Fruit fly (Drosophila melanogaster) whole organism, embryonic: ENCODE results near the gene FucTA.

Source experiments
- Blimp-1 ChIP-seq: fragments of 200-800 bp; sonication (Bioruptor generic); optimal IDR thresholded peaks from 3 replicates; lab custom pipeline; 2018; ENCODE audit warnings: missing biosample characterization, missing genetic modification characterization, mild to moderate bottlenecking, moderate library complexity, missing genetic modification reagents
- CG10274 ChIP-seq: fragments of 200-800 bp; sonication (Bioruptor generic); optimal IDR thresholded peaks from 3 replicates; lab custom pipeline; 2017; ENCODE audit warnings: missing biosample characterization, mild to moderate bottlenecking, missing genetic modification characterization
- CG10565 ChIP-seq: fragments of 200-800 bp; sonication (Bioruptor generic); optimal IDR thresholded peaks from 3 replicates; lab custom pipeline; 2016; ENCODE audit warnings: missing biosample characterization, mild to moderate bottlenecking, missing genetic modification characterization
- CG11456 ChIP-seq: fragments of 200-800 bp; sonication (Bioruptor generic); IDR thresholded peaks from 3 replicates; pipeline ENCODE4 v1.3.6; 2022; ENCODE audit warnings: missing biosample characterization, missing genetic modification characterization
- CG1233 ChIP-seq: fragments of 200-800 bp; sonication (Bioruptor generic); optimal IDR thresholded peaks from 4 replicates; lab custom pipeline; 2018; ENCODE audit warnings: missing biosample characterization, mild to moderate bottlenecking, missing genetic modification characterization
- CG12659 ChIP-seq: fragments of 200-800 bp; sonication (Bioruptor generic); optimal IDR thresholded peaks from 3 replicates; lab custom pipeline; 2017; ENCODE audit warnings: mild to moderate bottlenecking, missing biosample characterization, missing genetic modification reagents, missing genetic modification characterization
- CG13424 ChIP-seq: fragments of 200-800 bp; sonication (Bioruptor generic); optimal IDR thresholded peaks from 2 replicates; lab custom pipeline; 2019; ENCODE audit warnings: missing biosample characterization, mild to moderate bottlenecking, missing genetic modification characterization, moderate library complexity
- CG2120 ChIP-seq: fragments of 200-800 bp; sonication (Bioruptor generic); optimal IDR thresholded peaks from 3 replicates; lab custom pipeline; 2016; ENCODE audit warnings: missing biosample characterization, missing genetic modification characterization
- CG31365 ChIP-seq: fragments of 200-800 bp; sonication (Bioruptor generic); optimal IDR thresholded peaks from 2 replicates; lab custom pipeline; 2018; ENCODE audit warnings: missing biosample characterization, mild to moderate bottlenecking, missing genetic modification characterization
- CG3163 ChIP-seq: fragments of 200-800 bp; sonication (Bioruptor generic); optimal IDR thresholded peaks from 3 replicates; lab custom pipeline; 2016; ENCODE audit warnings: missing biosample characterization, missing genetic modification characterization
- CG32772 ChIP-seq: fragments of 200-800 bp; sonication (Bioruptor generic); IDR thresholded peaks from 2 replicates; pipeline ENCODE4 v1.3.6; 2022; ENCODE audit warnings: missing biosample characterization, missing genetic modification characterization
- CG34224 ChIP-seq: fragments of 200-800 bp; sonication (Bioruptor generic); IDR thresholded peaks from 3 replicates; pipeline ENCODE4 v1.3.6; 2022; ENCODE audit warnings: missing biosample characterization, missing genetic modification characterization; ENCODE audit not compliant: partially characterized antibody
- CG4424 ChIP-seq: fragments of 200-800 bp; sonication (Bioruptor generic); optimal IDR thresholded peaks from 3 replicates; lab custom pipeline; 2016; ENCODE audit warnings: missing biosample characterization, missing genetic modification characterization
- CG6254 ChIP-seq: fragments of 200-800 bp; sonication (Bioruptor generic); optimal IDR thresholded peaks from 3 replicates; lab custom pipeline; 2017; ENCODE audit warnings: mild to moderate bottlenecking, missing biosample characterization, missing genetic modification reagents, missing genetic modification characterization
- CG6654 ChIP-seq: fragments of 200-800 bp; sonication (Bioruptor generic); optimal IDR thresholded peaks from 2 replicates; lab custom pipeline; 2017; ENCODE audit warnings: missing biosample characterization, mild to moderate bottlenecking, missing genetic modification characterization
- CG8944 ChIP-seq: fragments of 200-800 bp; sonication (Bioruptor generic); optimal IDR thresholded peaks from 3 replicates; lab custom pipeline; 2016; ENCODE audit warnings: missing biosample characterization, missing genetic modification characterization
- CG9215 ChIP-seq: fragments of 200-800 bp; sonication (Bioruptor generic); IDR thresholded peaks from 2 replicates; pipeline ENCODE4 v1.3.6; 2022; ENCODE audit warnings: missing biosample characterization, missing genetic modification characterization
- CoRest ChIP-seq: fragments of 200-800 bp; sonication (Bioruptor generic); optimal IDR thresholded peaks from 3 replicates; lab custom pipeline; 2018; ENCODE audit warnings: missing biosample characterization, mild to moderate bottlenecking, missing genetic modification characterization, moderate library complexity
- Deaf1 ChIP-seq: fragments of 200-800 bp; optimal IDR thresholded peaks from 3 replicates; lab custom pipeline; 2019; ENCODE audit warnings: missing biosample characterization, mild to moderate bottlenecking, missing genetic modification characterization, moderate library complexity
- Dip3 ChIP-seq: fragments of 200-800 bp; sonication (Bioruptor generic); optimal IDR thresholded peaks from 3 replicates; lab custom pipeline; 2016; ENCODE audit warnings: missing biosample characterization, missing genetic modification characterization
- Dp ChIP-seq: fragments of 200-800 bp; sonication (Bioruptor generic); optimal IDR thresholded peaks from 2 replicates; lab custom pipeline; 2018; ENCODE audit warnings: missing biosample characterization, mild to moderate bottlenecking, missing genetic modification characterization, moderate library complexity
- E2f2 ChIP-seq: fragments of 200-800 bp; sonication (Bioruptor generic); IDR thresholded peaks from 2 replicates; pipeline ENCODE4 v1.3.6; 2022; ENCODE audit warnings: missing biosample characterization, missing genetic modification characterization
- Gug ChIP-seq: fragments of 200-800 bp; sonication (Bioruptor generic); IDR thresholded peaks from 4 replicates; pipeline ENCODE4 v1.3.6; 2022; ENCODE audit warnings: missing biosample characterization, missing genetic modification characterization
- Jarid2 ChIP-seq: fragments of 200-800 bp; sonication (Bioruptor generic); optimal IDR thresholded peaks from 3 replicates; lab custom pipeline; 2017; ENCODE audit warnings: mild to moderate bottlenecking, missing biosample characterization, missing genetic modification reagents, missing genetic modification characterization
- Lhr ChIP-seq: fragments of 200-800 bp; sonication (Bioruptor generic); optimal IDR thresholded peaks from 3 replicates; lab custom pipeline; 2017; ENCODE audit warnings: mild to moderate bottlenecking, missing biosample characterization, missing genetic modification reagents, missing genetic modification characterization
- Lpt ChIP-seq: fragments of >200 bp; optimal IDR thresholded peaks from 2 replicates; lab custom pipeline; 2018; ENCODE audit warnings: missing biosample characterization, missing genetic modification characterization
- NC2α ChIP-seq: fragments of 200-800 bp; sonication (Bioruptor generic); optimal IDR thresholded peaks from 2 replicates; lab custom pipeline; 2016; ENCODE audit warnings: missing biosample characterization, missing genetic modification characterization
- Opbp ChIP-seq: fragments of 200-800 bp; sonication (Bioruptor generic); IDR thresholded peaks from 3 replicates; pipeline ENCODE4 v1.3.6; 2022; ENCODE audit warnings: missing biosample characterization, missing genetic modification characterization; ENCODE audit not compliant: partially characterized antibody
- Scr ChIP-seq: fragments of 200-800 bp; sonication (Bioruptor generic); IDR thresholded peaks from 2 replicates; pipeline ENCODE4 v1.3.6; 2022; ENCODE audit warnings: missing biosample characterization, missing genetic modification characterization; ENCODE audit not compliant: partially characterized antibody
- TFAM ChIP-seq: fragments of 200-800 bp; sonication (Bioruptor generic); optimal IDR thresholded peaks from 2 replicates; lab custom pipeline; 2017; ENCODE audit warnings: missing biosample characterization, missing genetic modification characterization, inconsistent platforms
- bowl ChIP-seq: fragments of 200-800 bp; sonication (Bioruptor generic); IDR thresholded peaks from 2 replicates; pipeline ENCODE4 v1.3.6; 2022; ENCODE audit warnings: missing biosample characterization, missing genetic modification characterization
- crc ChIP-seq: fragments of 200-800 bp; sonication (Bioruptor generic); optimal IDR thresholded peaks from 2 replicates; lab custom pipeline; 2016; ENCODE audit warnings: missing biosample characterization, missing genetic modification characterization
- cwo ChIP-seq: fragments of 200-800 bp; sonication (Bioruptor generic); optimal IDR thresholded peaks from 3 replicates; lab custom pipeline; 2017; ENCODE audit warnings: missing biosample characterization, missing genetic modification characterization, mild to moderate bottlenecking, moderate library complexity, missing genetic modification reagents
- dati ChIP-seq: fragments of 200-800 bp; sonication (Bioruptor generic); IDR thresholded peaks from 2 replicates; pipeline ENCODE4 v1.3.6; 2022; ENCODE audit warnings: missing biosample characterization, missing genetic modification characterization
- fd3F ChIP-seq: fragments of 200-800 bp; sonication (Bioruptor generic); optimal IDR thresholded peaks from 2 replicates; lab custom pipeline; 2018; ENCODE audit warnings: missing biosample characterization, mild to moderate bottlenecking, missing genetic modification characterization, moderate library complexity
- gfzf ChIP-seq: fragments of 200-800 bp; sonication (Bioruptor generic); optimal IDR thresholded peaks from 2 replicates; lab custom pipeline; 2016; ENCODE audit warnings: missing biosample characterization, mild to moderate bottlenecking, missing genetic modification characterization, moderate library complexity
- kay ChIP-seq: fragments of 200-800 bp; sonication (Bioruptor generic); optimal IDR thresholded peaks from 2 replicates; lab custom pipeline; 2016; ENCODE audit warnings: missing biosample characterization, missing genetic modification characterization
- lilli ChIP-seq: fragments of 200-800 bp; sonication (Bioruptor generic); optimal IDR thresholded peaks from 3 replicates; lab custom pipeline; 2016; ENCODE audit warnings: missing biosample characterization, missing genetic modification characterization
- nerfin-2 ChIP-seq: fragments of 200-800 bp; sonication (Bioruptor generic); IDR thresholded peaks from 2 replicates; pipeline ENCODE4 v1.3.6; 2022; ENCODE audit warnings: missing biosample characterization, missing genetic modification characterization; ENCODE audit not compliant: partially characterized antibody
- onecut ChIP-seq: fragments of 200-800 bp; sonication (Bioruptor generic); IDR thresholded peaks from 2 replicates; pipeline ENCODE4 v1.3.6; 2022; ENCODE audit warnings: missing biosample characterization, missing genetic modification characterization
- org-1 ChIP-seq: fragments of 200-800 bp; sonication (Bioruptor generic); optimal IDR thresholded peaks from 2 replicates; lab custom pipeline; 2017; ENCODE audit warnings: missing biosample characterization, missing genetic modification characterization
- prd ChIP-seq, 3 experiments: fragments of >200 bp in 2 of 3; fragments of 200-800 bp in 1 of 3; sonication (Bioruptor generic) in 1 of 3; optimal IDR thresholded peaks in 2 of 3; IDR thresholded peaks in 1 of 3; 2 replicates in 2 of 3; 3 replicates in 1 of 3; pipeline versions ENCODE4 v1.3.6 to Lab custom; 2017 to 2022; ENCODE audit warnings: missing biosample characterization in 1 of 3, missing genetic modification characterization in 1 of 3
- repo ChIP-seq: fragments of 200-800 bp; sonication (Bioruptor generic); optimal IDR thresholded peaks from 2 replicates; lab custom pipeline; 2016; ENCODE audit warnings: missing biosample characterization, missing genetic modification characterization
- sens ChIP-seq: fragments of 200-800 bp; sonication (Bioruptor generic); peaks from one replicate; lab custom pipeline; 2016; ENCODE audit warnings: missing biosample characterization, missing genetic modification characterization
- sima ChIP-seq: fragments of 200-800 bp; sonication (Bioruptor generic); optimal IDR thresholded peaks from 2 replicates; lab custom pipeline; 2016; ENCODE audit warnings: missing biosample characterization, missing genetic modification characterization
- sug ChIP-seq: fragments of 200-800 bp; optimal IDR thresholded peaks from 2 replicates; lab custom pipeline; 2019; ENCODE audit warnings: missing biosample characterization, mild to moderate bottlenecking, missing genetic modification characterization, moderate library complexity
- tna ChIP-seq: fragments of 200-800 bp; sonication (Bioruptor generic); IDR thresholded peaks from 2 replicates; pipeline ENCODE4 v1.3.6; 2022; ENCODE audit warnings: missing biosample characterization, missing genetic modification characterization; ENCODE audit not compliant: partially characterized antibody
- wdn ChIP-seq: fragments of 200-800 bp; sonication (Bioruptor generic); IDR thresholded peaks from 2 replicates; pipeline ENCODE4 v1.3.6; 2022; ENCODE audit warnings: missing biosample characterization, missing genetic modification characterization

The FucTA gene

dm6 chr3L:15098659-15099512 lies 48.1 kb upstream of the FucTA start (continued):
- no peak for TF ChIP-seq tna (GFP tag; lab: Robert Waterston, UW)
- peak; percentile 65 for TF ChIP-seq CG11456 (GFP tag; lab: Robert Waterston, UW)
- no peak for TF ChIP-seq bowl (GFP tag; lab: Robert Waterston, UW)
- no peak for TF ChIP-seq gfzf (GFP tag; lab: Kevin White, UChicago)
- TF ChIP-seq kay (GFP tag; lab: Kevin White, UChicago): peak; percentile 37
- peak; percentile 31 for TF ChIP-seq CG10274 (GFP tag; lab: Kevin White, UChicago)
- TF ChIP-seq Dp (GFP tag; lab: Kevin White, UChicago): no peak
- TF ChIP-seq sens: peak; percentile 92
- TF ChIP-seq CG13424 (tag; lab: Kevin White, UChicago): peak; percentile 87
- TF ChIP-seq TFAM (GFP tag; lab: Kevin White, UChicago): peak; percentile 35
- no peak for TF ChIP-seq dati (GFP tag; lab: Robert Waterston, UW)
- no peak for TF ChIP-seq sima
- TF ChIP-seq NC2α (GFP tag; lab: Kevin White, UChicago): no peak
- no peak for TF ChIP-seq CG34224 (GFP tag; lab: Robert Waterston, UW)
- peak; percentile 51; the same call in 1 of the 2 replicates for TF ChIP-seq E2f2
- peak; percentile 27 for TF ChIP-seq lilli (GFP tag; lab: Kevin White, UChicago)
- TF ChIP-seq CG6654 (GFP tag; lab: Kevin White, UChicago): peak; percentile 63
- no peak for TF ChIP-seq Opbp
- TF ChIP-seq CG9215: no peak; the same call in 1 of the 2 replicates
- no peak for TF ChIP-seq crc (GFP tag; lab: Kevin White, UChicago)
- peak; percentile 69; the same call in 1 of the 2 replicates for TF ChIP-seq onecut (GFP tag; lab: Robert Waterston, UW)
- peak; percentile 83 for TF ChIP-seq CoRest
- TF ChIP-seq CG31365 (tag; lab: Kevin White, UChicago): peak; percentile 45
- TF ChIP-seq CG8944 (GFP tag; lab: Kevin White, UChicago): no peak
- TF ChIP-seq wdn (GFP tag; lab: Robert Waterston, UW): no peak
- TF ChIP-seq Jarid2: peak; percentile 43
- TF ChIP-seq CG1233 (GFP tag; lab: Kevin White, UChicago): peak; percentile 93
- TF ChIP-seq fd3F (GFP tag; lab: Kevin White, UChicago): peak; percentile 54
- no peak for TF ChIP-seq nerfin-2 (GFP tag; lab: Robert Waterston, UW)
- no peak for TF ChIP-seq Dip3
- TF ChIP-seq cwo (GFP tag; lab: Kevin White, UChicago): peak; percentile 92
- peak; percentile 27 for TF ChIP-seq repo (GFP tag; lab: Kevin White, UChicago)
- peak; percentile 86 for TF ChIP-seq CG4424 (GFP tag; lab: Kevin White, UChicago)
- no peak for TF ChIP-seq Scr (GFP tag; lab: Robert Waterston, UW)
- TF ChIP-seq CG2120 (GFP tag; lab: Kevin White, UChicago): peak; percentile 40
- TF ChIP-seq Lhr: peak; percentile 38
- peak; percentile 93 for TF ChIP-seq Blimp-1 (GFP tag; lab: Kevin White, UChicago)
- peak; percentile 28 for TF ChIP-seq CG3163 (GFP tag; lab: Kevin White, UChicago)
- no peak for TF ChIP-seq prd (optimal IDR thresholded peaks at IDR 0.05; lab: Kevin White, UChicago)
- TF ChIP-seq prd (GFP tag; IDR thresholded peaks at IDR 0.05; lab: Robert Waterston, UW): peak; percentile 80
- peak; percentile 71; the same call in 1 of the 2 replicates for TF ChIP-seq CG32772 (GFP tag; lab: Robert Waterston, UW)
- TF ChIP-seq sug: peak; percentile 48
- TF ChIP-seq Lpt (GFP tag; lab: Kevin White, UChicago): no peak
- TF ChIP-seq CG6254 (GFP tag; lab: Kevin White, UChicago): peak; percentile 88
- peak; percentile 15; the same call in 1 of the 4 replicates for TF ChIP-seq Gug (GFP tag; lab: Robert Waterston, UW)
- TF ChIP-seq CG12659 (GFP tag; lab: Kevin White, UChicago): peak; percentile 76
- TF ChIP-seq org-1 (GFP tag; lab: Kevin White, UChicago): peak; percentile 83
- TF ChIP-seq CG10565 (GFP tag; lab: Kevin White, UChicago): peak; percentile 22
- TF ChIP-seq Deaf1: peak; percentile 66
